Worm (Caenorhabditis elegans) whole organism, young adult: ENCODE results near the gene usp-4.
A peak's percentile ranks its signal among the peaks of the same experiment; 100 is the strongest.

Source experiments
- B0035.1 ChIP-seq: sonication (generic microtip); optimal IDR thresholded peaks from 2 replicates; lab custom pipeline; 2016; ENCODE audit warnings: missing genetic modification characterization, mild to moderate bottlenecking, missing compliant biosample characterization, missing genotype, missing genetic modification reagents
- B0261.1 ChIP-seq: sonication (generic microtip); optimal IDR thresholded peaks from 2 replicates; lab custom pipeline; 2016; ENCODE audit warnings: mild to moderate bottlenecking, missing genetic modification characterization, moderate library complexity, missing compliant biosample characterization
- D2030.7 ChIP-seq: fragments of 200-800 bp; sonication (Bioruptor generic); IDR thresholded peaks from 2 replicates; pipeline ENCODE4 v1.3.6; 2022; ENCODE audit warnings: missing genetic modification reagents, missing genetic modification characterization, missing compliant biosample characterization
- F49E8.2 ChIP-seq: sonication (generic microtip); optimal IDR thresholded peaks from 3 replicates; lab custom pipeline; 2017; ENCODE audit warnings: missing genetic modification characterization, mild to moderate bottlenecking, missing compliant biosample characterization, antibody characterized with exemption, moderate library complexity; ENCODE audit not compliant: insufficient read depth
- K12H6.12 ChIP-seq: fragments of 200-800 bp; sonication (Bioruptor generic); optimal IDR thresholded peaks from 2 replicates; lab custom pipeline; 2018; ENCODE audit warnings: mild to moderate bottlenecking, missing genetic modification characterization, missing compliant biosample characterization
- Y53G8AR.9 ChIP-seq: fragments of 200-800 bp; sonication (Bioruptor generic); conservative IDR thresholded peaks from 2 replicates; pipeline ENCODE4 v1.3.6; 2022; ENCODE audit warnings: missing genetic modification reagents, missing genetic modification characterization, missing compliant biosample characterization
- Y67H2A.10 ChIP-seq: fragments of 200-800 bp; sonication (Bioruptor generic); conservative IDR thresholded peaks from 2 replicates; pipeline ENCODE4 v1.3.6; 2022; ENCODE audit warnings: missing genetic modification reagents, missing genetic modification characterization, missing compliant biosample characterization
- athp-1 ChIP-seq: sonication (generic microtip); optimal IDR thresholded peaks from 2 replicates; lab custom pipeline; 2017; ENCODE audit warnings: mild to moderate bottlenecking, missing genetic modification characterization, missing compliant biosample characterization
- bed-2 ChIP-seq: fragments of 200-800 bp; sonication (Bioruptor generic); IDR thresholded peaks from 2 replicates; pipeline ENCODE4 v1.3.6; 2022; ENCODE audit warnings: missing genetic modification reagents, missing genetic modification characterization, missing compliant biosample characterization
- ceh-27 ChIP-seq: fragments of 200-800 bp; sonication (Bioruptor generic); optimal IDR thresholded peaks from 2 replicates; lab custom pipeline; 2018; ENCODE audit warnings: mild to moderate bottlenecking, missing genetic modification characterization, moderate library complexity, missing compliant biosample characterization
- ceh-58 ChIP-seq: fragments of 200-800 bp; sonication (Bioruptor generic); IDR thresholded peaks from 2 replicates; pipeline ENCODE4 v1.3.6; 2022; ENCODE audit warnings: missing genetic modification characterization, missing compliant biosample characterization
- die-1 ChIP-seq: sonication (generic microtip); optimal IDR thresholded peaks from 2 replicates; lab custom pipeline; 2016; ENCODE audit warnings: missing genotype, mild to moderate bottlenecking, missing genetic modification characterization, missing compliant biosample characterization
- dpl-1 ChIP-seq: fragments of 150-350 bp; optimal IDR thresholded peaks from 2 replicates; lab custom pipeline; 2014; ENCODE audit warnings: missing biosample characterization, missing genetic modification reagents, missing genetic modification characterization
- him-1 ChIP-seq: sonication (generic microtip); optimal IDR thresholded peaks from 2 replicates; lab custom pipeline; 2016; ENCODE audit warnings: missing genotype, missing genetic modification reagents, missing genetic modification characterization, missing compliant biosample characterization
- hlh-12 ChIP-seq: sonication (generic microtip); optimal IDR thresholded peaks from 2 replicates; lab custom pipeline; 2016; ENCODE audit warnings: missing genetic modification characterization, missing compliant biosample characterization
- hlh-26 ChIP-seq: fragments of 200-800 bp; sonication (Bioruptor generic); conservative IDR thresholded peaks from 2 replicates; pipeline ENCODE4 v1.3.6; 2022; ENCODE audit warnings: missing genetic modification reagents, missing genetic modification characterization, missing compliant biosample characterization
- lin-35 ChIP-seq, 3 experiments: fragments of 150-350 bp in 2 of 3; sonication (generic microtip) in 1 of 3; optimal IDR thresholded peaks; 2 replicates each; lab custom pipeline; 2014 to 2018; ENCODE audit warnings: missing biosample characterization in 3 of 3, missing genetic modification characterization in 3 of 3, missing genetic modification reagents in 3 of 3
- lin-54 ChIP-seq: fragments of 200-800 bp; sonication (Bioruptor generic); optimal IDR thresholded peaks from 2 replicates; lab custom pipeline; 2018; ENCODE audit warnings: mild to moderate bottlenecking, missing genetic modification characterization, missing compliant biosample characterization
- lsl-1 ChIP-seq: fragments of 200-800 bp; sonication (Bioruptor generic); optimal IDR thresholded peaks from 2 replicates; lab custom pipeline; 2018; ENCODE audit warnings: mild to moderate bottlenecking, missing genetic modification characterization, moderate library complexity, missing compliant biosample characterization
- madf-3 ChIP-seq: fragments of 200-800 bp; sonication (Bioruptor generic); IDR thresholded peaks from 2 replicates; pipeline ENCODE4 v1.3.6; 2022; ENCODE audit warnings: missing genetic modification reagents, missing genetic modification characterization, missing compliant biosample characterization
- madf-6 ChIP-seq: fragments of 200-800 bp; sonication (Bioruptor generic); IDR thresholded peaks from 2 replicates; pipeline ENCODE4 v1.3.6; 2022; ENCODE audit warnings: missing genetic modification reagents, missing genetic modification characterization, missing compliant biosample characterization
- nhr-179 ChIP-seq: sonication (generic microtip); optimal IDR thresholded peaks from 2 replicates; lab custom pipeline; 2016; ENCODE audit warnings: mild to moderate bottlenecking, missing genetic modification characterization, missing compliant biosample characterization
- pbrm-1 ChIP-seq: fragments of 200-800 bp; sonication (Bioruptor generic); IDR thresholded peaks from 2 replicates; pipeline ENCODE4 v1.3.6; 2022; ENCODE audit warnings: missing genetic modification reagents, missing genetic modification characterization, missing compliant biosample characterization
- rec-8 ChIP-seq, 2 experiments: sonication (generic microtip); optimal IDR thresholded peaks; 2 replicates each; lab custom pipeline; 2016; ENCODE audit warnings: mild to moderate bottlenecking in 2 of 2, missing genetic modification characterization in 2 of 2, missing genetic modification reagents in 2 of 2, missing genotype in 2 of 2, missing biosample characterization in 1 of 2, missing compliant biosample characterization in 1 of 2, moderate library complexity in 1 of 2
- rpc-1 ChIP-seq, 2 experiments: fragments of 150-350 bp in 1 of 2; sonication (generic microtip) in 1 of 2; optimal IDR thresholded peaks; 2 replicates each; lab custom pipeline; 2014 to 2018; ENCODE audit warnings: missing biosample characterization in 1 of 2, missing genetic modification characterization in 1 of 2, missing genetic modification reagents in 1 of 2, missing genotype in 1 of 2
- sea-2 ChIP-seq: fragments of 200-800 bp; sonication (Bioruptor generic); IDR thresholded peaks from 2 replicates; pipeline ENCODE4 v1.3.6; 2022; ENCODE audit warnings: missing genetic modification characterization, missing compliant biosample characterization
- somi-1 ChIP-seq: fragments of 200-800 bp; sonication (Bioruptor generic); optimal IDR thresholded peaks from 2 replicates; lab custom pipeline; 2018; ENCODE audit warnings: mild to moderate bottlenecking, missing genetic modification characterization, missing compliant biosample characterization
- tbx-9 ChIP-seq: sonication (generic microtip); optimal IDR thresholded peaks from 2 replicates; lab custom pipeline; 2016; ENCODE audit warnings: borderline replicate concordance, missing genetic modification characterization, inconsistent platforms, missing compliant biosample characterization
- ztf-26 ChIP-seq: sonication (generic microtip); optimal IDR thresholded peaks from 2 replicates; lab custom pipeline; 2017; ENCODE audit warnings: missing genetic modification characterization, missing compliant biosample characterization

Gene usp-4

DNA sequence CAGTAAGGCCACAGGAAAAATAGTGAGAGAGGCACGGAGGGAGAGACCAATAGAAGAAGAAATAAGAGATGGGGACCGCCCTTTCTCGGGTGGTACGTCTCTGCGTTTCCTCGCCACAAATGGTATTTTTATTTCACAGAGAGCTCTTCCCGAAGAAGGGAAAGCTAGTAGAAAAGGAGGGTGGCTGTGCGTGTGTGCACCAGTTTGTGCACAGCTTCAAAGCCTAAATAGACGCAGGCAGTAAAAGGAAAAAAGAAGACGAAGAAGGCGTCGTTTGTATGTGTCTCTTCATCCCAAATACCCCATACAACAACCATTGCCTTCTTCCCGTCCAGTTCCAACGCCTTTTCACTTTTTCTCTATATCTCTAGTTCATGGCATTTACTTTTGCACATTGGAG, 52.6 kb downstream of the usp-4 start (continued):
- TF ChIP-seq Y67H2A.10 (GFP tag; lab: Robert Waterston, UW) (no peak), athp-1 (tag; lab: Kevin White, UChicago) (no peak), madf-3 (no peak), lsl-1 (GFP tag; lab: Kevin White, UChicago) (no peak), ztf-26 (tag; lab: Kevin White, UChicago) (no peak), ceh-58 (GFP tag; lab: Robert Waterston, UW) (no peak), rec-8 (tag; optimal IDR thresholded peaks at IDR 0.05; lab: Kevin White, UChicago) (no peak), lin-35 (GFP tag; optimal IDR thresholded peaks at IDR 0.05; lab: Kevin White, UChicago) (peak in 1 of 3 experiments; percentile 57), hlh-12 (tag; lab: Kevin White, UChicago) (no peak), Y53G8AR.9 (no peak), ceh-27 (GFP tag; lab: Kevin White, UChicago) (peak; percentile 3), sea-2 (GFP tag; lab: Robert Waterston, UW) (no peak), rpc-1 (optimal IDR thresholded peaks at IDR 0.05; lab: Kevin White, UChicago) (no peak), rpc-1 (tag; optimal IDR thresholded peaks at IDR 0.05; lab: Kevin White, UChicago) (no peak), die-1 (tag; lab: Kevin White, UChicago) (no peak), B0035.1 (tag; lab: Kevin White, UChicago) (no peak), bed-2 (GFP tag; lab: Robert Waterston, UW) (no peak), him-1 (no peak), tbx-9 (tag; lab: Kevin White, UChicago) (no peak), pbrm-1 (GFP tag; lab: Robert Waterston, UW) (0 out of 2 replicates have a peak, but pooled peaks have one; percentile 14), hlh-26 (GFP tag; lab: Robert Waterston, UW) (no peak), nhr-179 (tag; lab: Kevin White, UChicago) (no peak), dpl-1 (GFP tag; lab: Kevin White, UChicago) (no peak), madf-6 (GFP tag; lab: Robert Waterston, UW) (no peak), B0261.1 (tag; lab: Kevin White, UChicago) (no peak), F49E8.2 (tag; lab: Kevin White, UChicago) (no peak), K12H6.12 (tag; lab: Kevin White, UChicago) (peak; percentile 58)

DNA sequence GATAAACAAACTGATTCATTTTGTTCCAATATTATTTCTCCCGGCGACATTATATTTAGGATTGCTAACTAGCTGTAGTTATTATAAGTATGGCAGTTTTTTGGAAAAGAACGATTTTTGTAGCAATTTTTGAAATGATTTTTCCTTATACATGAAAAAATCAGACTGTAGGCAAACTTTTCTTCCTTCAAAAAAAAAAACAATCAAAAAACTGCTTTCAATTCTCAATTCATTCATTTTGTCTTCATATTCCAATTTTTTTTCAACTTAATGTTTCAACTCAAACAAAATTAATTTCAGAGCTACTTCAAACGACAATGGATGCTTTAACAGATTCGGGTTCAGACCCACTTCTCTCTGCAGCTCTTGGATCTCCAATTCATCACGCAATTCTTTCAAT, 54.7 kb downstream of the usp-4 start, which contains the start of gene ceh-48:
Gene ceh-48 (plus strand): TSS at position 301 of the 400 bp plus-strand sequence.
- TF ChIP-seq somi-1 (GFP tag; lab: Kevin White, UChicago) (no peak), lin-54 (GFP tag; lab: Kevin White, UChicago) (no peak), D2030.7 (GFP tag; lab: Robert Waterston, UW) (no peak)
